Fruit fly (Drosophila melanogaster): ENCODE measurements around the gene Ip259.
A peak's percentile ranks its signal among the peaks of the same experiment; 100 is the strongest.

The Ip259 gene

dm6 chr2L:10396488-10396824 is 11.7 kb upstream of the Ip259 start, which contains the start of gene Cnot4 (continued):
- TF ChIP-seq CG17802 (tag; optimal IDR thresholded peaks at IDR 0.05): no peak
- TF ChIP-seq CG1603 (tag; optimal IDR thresholded peaks at IDR 0.05): peak; percentile 17
- no peak for TF ChIP-seq CG15696 (tag; optimal IDR thresholded peaks at IDR 0.05)
- no peak for TF ChIP-seq ftz-f1 (GFP tag; optimal IDR thresholded peaks at IDR 0.05)
- peak; percentile 29 for TF ChIP-seq CG17829 (tag; optimal IDR thresholded peaks at IDR 0.05)
- TF ChIP-seq Lim3 (GFP tag; IDR thresholded peaks at IDR 0.05): no peak
- peak; percentile 63 for TF ChIP-seq CG14710 (tag; optimal IDR thresholded peaks at IDR 0.05)
- peak; percentile 69 for TF ChIP-seq BEAF-32 (GFP tag; optimal IDR thresholded peaks at IDR 0.05)
- no peak for TF ChIP-seq fd3F (GFP tag; optimal IDR thresholded peaks at IDR 0.05)
- peak; percentile 71 for TF ChIP-seq Dref (GFP tag; IDR thresholded peaks at IDR 0.05)
- peak; percentile 71 for TF ChIP-seq row (GFP tag; IDR thresholded peaks at IDR 0.05)
- TF ChIP-seq CG2712 (tag; optimal IDR thresholded peaks at IDR 0.05): peak; percentile 36
- peak; percentile 35 for TF ChIP-seq CG9437 (GFP tag; optimal IDR thresholded peaks at IDR 0.05)
- peak; percentile 10 for TF ChIP-seq CG8290 (GFP tag; optimal IDR thresholded peaks at IDR 0.05)
- no peak for TF ChIP-seq CG8290 (tag; optimal IDR thresholded peaks at IDR 0.05)
- no peak for TF ChIP-seq ara (GFP tag; IDR thresholded peaks at IDR 0.05)
- TF ChIP-seq Sry-β (GFP tag; optimal IDR thresholded peaks at IDR 0.05): peak; percentile 78
- TF ChIP-seq gfzf (GFP tag; optimal IDR thresholded peaks at IDR 0.05): no peak
- peak; percentile 97 for TF ChIP-seq CG11560 (tag; IDR thresholded peaks at IDR 0.05)
- no peak for TF ChIP-seq Atf6 (GFP tag; IDR thresholded peaks at IDR 0.05)
- no peak for TF ChIP-seq stc (GFP tag; IDR thresholded peaks at IDR 0.05)
- no peak for TF ChIP-seq CG10959 (GFP tag; IDR thresholded peaks at IDR 0.05)
- TF ChIP-seq CG18262 (tag; optimal IDR thresholded peaks at IDR 0.05): peak; percentile 30
- no peak for TF ChIP-seq CG13424 (tag; optimal IDR thresholded peaks at IDR 0.05)
- peak; percentile 36 for TF ChIP-seq dmrt11E (tag; optimal IDR thresholded peaks at IDR 0.05)
- TF ChIP-seq bsh (GFP tag; optimal IDR thresholded peaks at IDR 0.05): no peak
- TF ChIP-seq CG6813 (GFP tag; optimal IDR thresholded peaks at IDR 0.05): no peak
- no peak for TF ChIP-seq CG4424 (GFP tag; optimal IDR thresholded peaks at IDR 0.05)

- TF ChIP-seq odd (GFP tag; optimal IDR thresholded peaks at IDR 0.05) (peak; percentile 56), CG32767 (GFP tag; IDR thresholded peaks at IDR 0.05) (peak; percentile 19; the same call in 1 of the 2 replicates), kni (GFP tag; optimal IDR thresholded peaks at IDR 0.05) (peak; percentile 37), MESR4 (GFP tag; optimal IDR thresholded peaks at IDR 0.05) (peak; percentile 70), sens (GFP tag) (peak; percentile 80), CG4617 (GFP tag; optimal IDR thresholded peaks at IDR 0.05; ENCODE audit: borderline replicate concordance) (peak; percentile 17), CG18011 (GFP tag; optimal IDR thresholded peaks at IDR 0.05) (no peak), gro (GFP tag; optimal IDR thresholded peaks at IDR 0.05) (peak; percentile 0), CG30020 (tag; optimal IDR thresholded peaks at IDR 0.05) (peak; percentile 59), CG3281 (GFP tag; optimal IDR thresholded peaks at IDR 0.05) (peak; percentile 5), Xrp1 (GFP tag; IDR thresholded peaks at IDR 0.05) (0 out of 2 replicates have a peak, but pooled peaks have one; percentile 6), Med (GFP tag) (peak; percentile 70), CG7987 (GFP tag; optimal IDR thresholded peaks at IDR 0.05) (peak; percentile 61), wek (GFP tag; optimal IDR thresholded peaks at IDR 0.05) (peak; percentile 42), CG10543 (GFP tag; optimal IDR thresholded peaks at IDR 0.05) (no peak), prd (optimal IDR thresholded peaks at IDR 0.05) (no peak), prd (GFP tag; IDR thresholded peaks at IDR 0.05) (no peak), bbx (GFP tag; IDR thresholded peaks at IDR 0.05; ENCODE audit: partially characterized antibody) (no peak), Pdp1 (GFP tag; optimal IDR thresholded peaks at IDR 0.05) (peak in 1 of 2 experiments; percentile 74), CG1233 (GFP tag; optimal IDR thresholded peaks at IDR 0.05) (peak; percentile 1), Sox100B (GFP tag; optimal IDR thresholded peaks at IDR 0.05) (peak; percentile 6), corto (GFP tag; optimal IDR thresholded peaks at IDR 0.05) (peak; percentile 9)
These were observed 11.1 kb upstream of the Ip259 start for dm6 chr2L:10396877-10397587.
